Worm (Caenorhabditis elegans) whole organism, L1 larva: ENCODE data around the gene col-38.

Experiments
- C34B4.2 ChIP-seq: sonication (generic microtip); optimal IDR thresholded peaks from 2 replicates; lab custom pipeline; 2017; ENCODE audit warnings: mild to moderate bottlenecking, missing genetic modification characterization, missing compliant biosample characterization
- alr-1 ChIP-seq: fragments of 200-800 bp; sonication (Bioruptor generic); optimal IDR thresholded peaks from 2 replicates; lab custom pipeline; 2018; ENCODE audit warnings: borderline replicate concordance, mild to moderate bottlenecking, missing genetic modification characterization, missing compliant biosample characterization
- aly-2 ChIP-seq: fragments of 150-350 bp; optimal IDR thresholded peaks from 2 replicates; lab custom pipeline; 2014; ENCODE audit warnings: missing biosample characterization, missing genetic modification characterization
- ama-1 ChIP-seq: fragments of 150-350 bp; optimal IDR thresholded peaks from 2 replicates; lab custom pipeline; 2014
- ceh-8 ChIP-seq: fragments of 200-800 bp; sonication (Bioruptor generic); optimal IDR thresholded peaks from 2 replicates; lab custom pipeline; 2018; ENCODE audit warnings: mild to moderate bottlenecking, missing genetic modification characterization, moderate library complexity, missing compliant biosample characterization
- ceh-82 ChIP-seq, 3 experiments: fragments of 150-350 bp in 1 of 3; sonication (generic microtip) in 2 of 3; optimal IDR thresholded peaks; 2 replicates each; lab custom pipeline; 2014 to 2017; ENCODE audit warnings: missing biosample characterization in 3 of 3, missing genetic modification characterization in 3 of 3
- ceh-88 ChIP-seq: fragments of 200-800 bp; sonication (Bioruptor generic); IDR thresholded peaks from 2 replicates; pipeline ENCODE4 v1.3.6; 2022; ENCODE audit warnings: missing genetic modification characterization, missing compliant biosample characterization
- ceh-90 ChIP-seq: sonication (generic microtip); optimal IDR thresholded peaks from 2 replicates; lab custom pipeline; 2016; ENCODE audit warnings: missing genetic modification characterization, missing compliant biosample characterization
- ces-1 ChIP-seq: fragments of 150-350 bp; optimal IDR thresholded peaks from 2 replicates; lab custom pipeline; 2014; ENCODE audit warnings: missing biosample characterization, missing genetic modification reagents, missing genetic modification characterization
- dpl-1 ChIP-seq, 3 experiments: fragments of 150-350 bp in 2 of 3; sonication (generic microtip) in 1 of 3; optimal IDR thresholded peaks; 2 replicates each; lab custom pipeline; 2014 to 2017; ENCODE audit warnings: missing biosample characterization in 3 of 3, missing genetic modification characterization in 3 of 3, missing genetic modification reagents in 3 of 3
- dsc-1 ChIP-seq: sonication (generic microtip); optimal IDR thresholded peaks from 2 replicates; lab custom pipeline; 2016; ENCODE audit warnings: mild to moderate bottlenecking, missing genetic modification characterization, missing compliant biosample characterization
- efl-1 ChIP-seq, 4 experiments: fragments of 150-350 bp; optimal IDR thresholded peaks in 3 of 4; peaks in 1 of 4; 1 replicate in 1 of 4; 2 replicates in 3 of 4; lab custom pipeline; 2014; ENCODE audit warnings: missing biosample characterization in 2 of 4, missing genetic modification characterization in 2 of 4, missing genetic modification reagents in 2 of 4
- egl-13 ChIP-seq: sonication (generic microtip); optimal IDR thresholded peaks from 2 replicates; lab custom pipeline; 2016; ENCODE audit warnings: missing genotype, missing genetic modification reagents, missing genetic modification characterization, missing compliant biosample characterization
- elt-2 ChIP-seq: sonication (generic microtip); optimal IDR thresholded peaks from 2 replicates; lab custom pipeline; 2016; ENCODE audit warnings: missing genetic modification characterization, mild to moderate bottlenecking, inconsistent platforms, missing compliant biosample characterization, missing genetic modification reagents
- elt-3 ChIP-seq, 6 experiments: fragments of 150-350 bp in 1 of 6; sonication (generic microtip); optimal IDR thresholded peaks; 2 replicates each; lab custom pipeline; 2017 to 2018; ENCODE audit warnings: missing biosample characterization in 6 of 6, missing genetic modification characterization in 6 of 6, inconsistent platforms in 1 of 6
- ets-5 ChIP-seq: fragments of 200-800 bp; sonication (Bioruptor generic); IDR thresholded peaks from 2 replicates; pipeline ENCODE4 v1.3.6; 2022; ENCODE audit warnings: missing genetic modification characterization, missing compliant biosample characterization
- fkh-4 ChIP-seq: sonication (generic microtip); optimal IDR thresholded peaks from 2 replicates; lab custom pipeline; 2016; ENCODE audit warnings: missing compliant biosample characterization, missing genetic modification characterization, borderline replicate concordance
- fkh-8 ChIP-seq: sonication (generic microtip); optimal IDR thresholded peaks from 2 replicates; lab custom pipeline; 2016; ENCODE audit warnings: mild to moderate bottlenecking, missing genetic modification characterization, missing compliant biosample characterization
- fos-1 ChIP-seq: fragments of 150-350 bp; optimal IDR thresholded peaks from 2 replicates; lab custom pipeline; 2014; ENCODE audit warnings: missing biosample characterization, missing genetic modification characterization
- hlh-17 ChIP-seq: fragments of 200-800 bp; sonication (Bioruptor generic); optimal IDR thresholded peaks from 2 replicates; lab custom pipeline; 2018; ENCODE audit warnings: missing genetic modification characterization, mild to moderate bottlenecking, missing compliant biosample characterization, moderate library complexity, borderline replicate concordance
- irx-1 ChIP-seq: sonication (generic microtip); optimal IDR thresholded peaks from 2 replicates; lab custom pipeline; 2016; ENCODE audit warnings: missing genetic modification characterization, missing compliant biosample characterization
- lin-13 ChIP-seq: fragments of 150-350 bp; optimal IDR thresholded peaks from 2 replicates; lab custom pipeline; 2014; ENCODE audit warnings: missing biosample characterization, missing genetic modification reagents, missing genetic modification characterization
- lin-35 ChIP-seq, 2 experiments: fragments of 150-350 bp; optimal IDR thresholded peaks; 2 replicates each; lab custom pipeline; 2014; ENCODE audit warnings: missing biosample characterization in 2 of 2, missing genetic modification characterization in 2 of 2, missing genetic modification reagents in 2 of 2
- lir-3 ChIP-seq: sonication (generic microtip); optimal IDR thresholded peaks from 2 replicates; lab custom pipeline; 2016; ENCODE audit warnings: mild to moderate bottlenecking, missing genetic modification characterization, moderate library complexity, missing compliant biosample characterization; ENCODE audit not compliant: poor library complexity
- lsy-2 ChIP-seq, 2 experiments: fragments of 150-350 bp; optimal IDR thresholded peaks; 2 replicates each; lab custom pipeline; 2014; ENCODE audit warnings: missing biosample characterization in 2 of 2, missing genetic modification characterization in 2 of 2
- mdl-1 ChIP-seq, 2 experiments: fragments of 150-350 bp; optimal IDR thresholded peaks; 2 replicates each; lab custom pipeline; 2014 to 2017; ENCODE audit warnings: missing biosample characterization in 2 of 2, missing genetic modification characterization in 2 of 2, inconsistent platforms in 1 of 2
- nhr-12 ChIP-seq: sonication (generic microtip); optimal IDR thresholded peaks from 2 replicates; lab custom pipeline; 2017; ENCODE audit warnings: missing biosample characterization, missing genetic modification characterization
- nhr-19 ChIP-seq: fragments of 200-800 bp; sonication (Bioruptor generic); conservative IDR thresholded peaks from 2 replicates; pipeline ENCODE4 v1.3.6; 2022; ENCODE audit warnings: missing genetic modification characterization, missing compliant biosample characterization
- nhr-76 ChIP-seq: sonication (generic microtip); optimal IDR thresholded peaks from 2 replicates; lab custom pipeline; 2017; ENCODE audit warnings: missing biosample characterization, missing genetic modification characterization
- nhr-90 ChIP-seq: sonication (generic microtip); optimal IDR thresholded peaks from 2 replicates; lab custom pipeline; 2016; ENCODE audit warnings: mild to moderate bottlenecking, missing genetic modification characterization, missing compliant biosample characterization; ENCODE audit not compliant: poor library complexity
- pax-3 ChIP-seq: fragments of 200-800 bp; sonication (Bioruptor generic); optimal IDR thresholded peaks from 2 replicates; lab custom pipeline; 2018; ENCODE audit warnings: mild to moderate bottlenecking, missing genetic modification characterization, moderate library complexity, missing compliant biosample characterization
- rnt-1 ChIP-seq: sonication (generic microtip); optimal IDR thresholded peaks from 2 replicates; lab custom pipeline; 2016; ENCODE audit warnings: mild to moderate bottlenecking, missing genetic modification characterization, moderate library complexity, missing compliant biosample characterization
- skn-1 ChIP-seq: fragments of 150-350 bp; optimal IDR thresholded peaks from 2 replicates; lab custom pipeline; 2014; ENCODE audit warnings: missing biosample characterization, missing genetic modification characterization
- snu-23 ChIP-seq: sonication (generic microtip); optimal IDR thresholded peaks from 2 replicates; lab custom pipeline; 2016; ENCODE audit warnings: missing genetic modification characterization, missing compliant biosample characterization
- sox-4 ChIP-seq: sonication (generic microtip); optimal IDR thresholded peaks from 2 replicates; lab custom pipeline; 2016; ENCODE audit warnings: missing genetic modification characterization, missing compliant biosample characterization
- sptf-1 ChIP-seq: fragments of 150-350 bp; optimal IDR thresholded peaks from 2 replicates; lab custom pipeline; 2014; ENCODE audit warnings: missing biosample characterization, missing genetic modification characterization
- tbx-2 ChIP-seq: sonication (generic microtip); optimal IDR thresholded peaks from 2 replicates; lab custom pipeline; 2016; ENCODE audit warnings: missing genetic modification characterization, missing compliant biosample characterization
- unc-62 ChIP-seq: fragments of 150-350 bp; optimal IDR thresholded peaks from 2 replicates; lab custom pipeline; 2014; ENCODE audit warnings: missing biosample characterization, missing genetic modification reagents, missing genetic modification characterization
- unc-98 ChIP-seq: fragments of 200-800 bp; sonication (Bioruptor generic); IDR thresholded peaks from 2 replicates; pipeline ENCODE4 v1.3.6; 2022; ENCODE audit warnings: missing genetic modification characterization, missing compliant biosample characterization
- ztf-4 ChIP-seq: fragments of 150-350 bp; optimal IDR thresholded peaks from 2 replicates; lab custom pipeline; 2014; ENCODE audit warnings: missing biosample characterization, missing genetic modification characterization

col-38 gene

DNA sequence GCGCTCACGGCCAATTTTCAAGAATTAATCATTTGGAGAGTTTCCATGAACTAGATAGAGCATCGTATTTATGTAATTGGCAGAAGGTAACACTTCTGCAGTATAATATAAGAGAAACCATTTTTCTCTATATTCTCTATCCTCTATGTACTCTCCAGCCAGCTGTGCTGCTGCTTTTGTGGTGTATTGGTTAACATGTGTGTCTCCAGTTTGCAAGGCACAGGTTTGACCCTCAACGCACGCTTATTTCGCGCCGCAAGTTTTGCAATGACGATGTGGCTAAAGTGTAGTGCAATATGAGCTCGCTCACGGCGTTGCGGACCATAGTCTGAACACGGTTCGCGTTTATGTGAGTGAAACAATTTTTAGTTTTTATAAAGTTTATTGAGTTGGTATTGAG, 21.9 kb downstream of the col-38 start (continued):
- TF ChIP-seq elt-3 (tag; optimal IDR thresholded peaks at IDR 0.05; lab: Kevin White, UChicago) (peak in 1 of 6 experiments; percentile 19), dpl-1 (GFP tag; optimal IDR thresholded peaks at IDR 0.05; lab: Kevin White, UChicago) (peak in 2 of 3 experiments; percentile 25 to 44), snu-23 (no peak), dsc-1 (tag; lab: Kevin White, UChicago) (peak; percentile 27), lin-13 (GFP tag; lab: Kevin White, UChicago) (no peak), ceh-90 (tag; lab: Kevin White, UChicago) (no peak), lir-3 (tag; lab: Kevin White, UChicago) (peak; percentile 48), unc-62 (GFP tag; lab: Kevin White, UChicago) (no peak), ama-1 (lab: Kevin White, UChicago) (no peak), irx-1 (tag; lab: Kevin White, UChicago) (no peak), unc-98 (GFP tag; lab: Robert Waterston, UW) (no peak), lsy-2 (tag; optimal IDR thresholded peaks at IDR 0.05; lab: Kevin White, UChicago) (peak in 1 of 2 experiments; percentile 69), fos-1 (tag; lab: Kevin White, UChicago) (peak; percentile 25), pax-3 (tag; lab: Kevin White, UChicago) (no peak), ces-1 (GFP tag; lab: Kevin White, UChicago) (no peak), ceh-82 (tag; optimal IDR thresholded peaks at IDR 0.05; lab: Kevin White, UChicago) (peak; percentile 25 to 44 (median 28)), ztf-4 (tag; lab: Kevin White, UChicago) (no peak), lin-35 (GFP tag; optimal IDR thresholded peaks at IDR 0.05; lab: Kevin White, UChicago) (peak; percentile 21 to 78), nhr-90 (peak; percentile 44), tbx-2 (tag; lab: Kevin White, UChicago) (no peak), alr-1 (tag; lab: Kevin White, UChicago) (no peak), egl-13 (no peak), ceh-88 (GFP tag; lab: Robert Waterston, UW) (no peak), ets-5 (GFP tag; lab: Robert Waterston, UW) (no peak), nhr-76 (tag; lab: Kevin White, UChicago) (no peak), fkh-8 (tag; lab: Kevin White, UChicago) (no peak), ceh-8 (GFP tag; lab: Kevin White, UChicago) (no peak), aly-2 (tag; lab: Kevin White, UChicago) (peak; percentile 35)

DNA sequence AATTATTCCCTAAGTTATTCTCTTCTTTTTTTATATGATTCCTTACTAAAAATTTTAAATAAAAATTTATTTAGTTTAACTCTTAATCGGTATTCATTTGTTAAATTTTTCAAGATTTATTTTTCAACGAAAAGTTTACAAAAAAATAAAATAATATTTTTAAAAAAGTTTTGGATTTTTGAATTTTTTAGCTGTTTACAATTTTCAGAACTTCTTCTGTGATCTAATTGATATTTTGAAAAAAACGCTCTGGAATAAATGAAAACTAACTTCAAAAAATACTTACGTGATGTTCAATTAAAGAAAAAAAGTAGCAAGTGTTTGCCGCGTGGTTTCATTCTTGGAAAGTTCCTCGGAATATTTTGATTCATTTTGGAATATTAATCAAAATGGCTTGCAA, 23.6 kb downstream of the col-38 start, which contains the start of gene decr-1.2:
Gene decr-1.2 (plus strand): TSS at position 301 of the 400 bp plus-strand sequence.
- no peak for TF ChIP-seq nhr-12 (tag; lab: Kevin White, UChicago)
- no peak for TF ChIP-seq ceh-88 (GFP tag; lab: Robert Waterston, UW)
- TF ChIP-seq elt-2 = no peak
- TF ChIP-seq rnt-1 (tag; lab: Kevin White, UChicago) = no peak
- TF ChIP-seq C34B4.2 (tag; lab: Kevin White, UChicago) = no peak
- no peak for TF ChIP-seq hlh-17 (GFP tag; lab: Kevin White, UChicago)
- TF ChIP-seq unc-98 (GFP tag; lab: Robert Waterston, UW) = no peak

DNA sequence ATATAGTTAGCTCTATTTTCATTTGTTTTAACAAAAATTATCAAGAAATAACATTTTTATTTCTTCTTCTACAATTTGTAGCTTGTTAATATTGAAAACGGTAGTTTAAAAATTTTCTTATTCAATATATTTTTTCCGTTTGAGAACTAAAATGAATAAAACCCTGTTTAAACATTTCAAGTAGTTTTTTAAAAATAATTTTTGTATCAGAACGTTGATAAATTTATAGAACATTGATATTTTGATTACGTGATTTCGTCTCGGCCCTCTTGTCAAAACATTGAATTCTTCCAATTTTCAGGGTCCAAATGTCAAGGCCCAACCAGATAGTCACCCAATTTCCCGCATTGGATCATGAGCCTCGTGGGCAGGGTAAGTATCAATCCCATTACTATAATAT, 28.5 kb downstream of the col-38 start, which contains the start of gene pqn-73:
Gene pqn-73 (plus strand): TSS at position 301 of the 400 bp plus-strand sequence.
- TF ChIP-seq mdl-1 (tag; optimal IDR thresholded peaks at IDR 0.05; lab: Kevin White, UChicago) = no peak
- no peak for TF ChIP-seq efl-1 (optimal IDR thresholded peaks at IDR 0.05; lab: Kevin White, UChicago)
- TF ChIP-seq efl-1 (GFP tag; optimal IDR thresholded peaks at IDR 0.05 in 1 of 2; lab: Kevin White, UChicago) = no peak
- no peak for TF ChIP-seq pax-3 (tag; lab: Kevin White, UChicago)
- TF ChIP-seq, all 84 proteins: peak for 0

DNA sequence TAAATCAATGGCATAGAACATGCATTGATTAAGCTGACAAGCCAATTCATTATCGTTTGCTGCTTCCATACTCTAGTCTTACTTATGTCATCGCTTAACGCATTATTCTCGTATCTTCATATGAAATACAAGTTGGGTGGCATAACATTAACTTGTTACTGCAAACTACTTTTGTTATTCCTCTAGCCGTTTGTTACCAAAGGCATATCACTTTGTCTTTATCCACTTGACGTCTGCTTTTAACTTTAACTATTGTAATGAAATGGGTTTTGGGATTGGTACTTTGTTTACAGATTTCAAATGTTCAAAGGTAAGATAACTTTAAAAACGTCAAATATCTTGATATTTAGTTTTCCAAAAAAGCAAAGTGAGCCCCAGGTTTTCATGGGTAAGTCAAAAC, 32.8 kb downstream of the col-38 start, which contains the start of gene W01C9.2:
Gene W01C9.2 (plus strand): TSS at position 301 of the 400 bp plus-strand sequence.
- TF ChIP-seq fkh-4 (tag; lab: Kevin White, UChicago) (no peak), skn-1 (no peak), lin-35 (GFP tag; optimal IDR thresholded peaks at IDR 0.05; lab: Kevin White, UChicago) (no peak), nhr-19 (GFP tag; lab: Robert Waterston, UW) (no peak), ceh-90 (tag; lab: Kevin White, UChicago) (no peak), irx-1 (tag; lab: Kevin White, UChicago) (no peak), ceh-88 (GFP tag; lab: Robert Waterston, UW) (no peak), tbx-2 (tag; lab: Kevin White, UChicago) (no peak), sox-4 (tag; lab: Kevin White, UChicago) (no peak), sptf-1 (tag; lab: Kevin White, UChicago) (no peak), unc-62 (GFP tag; lab: Kevin White, UChicago) (no peak)
